Worm (Caenorhabditis elegans) whole organism, late embryonic: ENCODE measurements around the gene snb-7.
A peak's percentile ranks its signal among the peaks of the same experiment; 100 is the strongest.

Experiments used
- C08G9.2 ChIP-seq: sonication (generic microtip); optimal IDR thresholded peaks from 2 replicates; lab custom pipeline; 2016; ENCODE audit warnings: mild to moderate bottlenecking, missing genetic modification characterization, moderate library complexity, missing compliant biosample characterization
- C38D4.7 ChIP-seq: fragments of 200-800 bp; sonication (Bioruptor generic); optimal IDR thresholded peaks from 2 replicates; lab custom pipeline; 2018; ENCODE audit warnings: mild to moderate bottlenecking, missing genetic modification characterization, moderate library complexity, missing compliant biosample characterization
- Y22D7AL.16 ChIP-seq: sonication (generic microtip); optimal IDR thresholded peaks from 2 replicates; lab custom pipeline; 2016; ENCODE audit warnings: missing genetic modification characterization, missing compliant biosample characterization
- ahr-1 ChIP-seq: sonication (generic microtip); optimal IDR thresholded peaks from 2 replicates; lab custom pipeline; 2016; ENCODE audit warnings: missing genetic modification characterization, missing compliant biosample characterization
- ama-1 ChIP-seq: fragments of 150-350 bp; optimal IDR thresholded peaks from 2 replicates; lab custom pipeline; 2014
- ceh-14 ChIP-seq: sonication (generic microtip); optimal IDR thresholded peaks from 2 replicates; lab custom pipeline; 2016; ENCODE audit warnings: missing genotype, missing genetic modification characterization, missing compliant biosample characterization
- ceh-18 ChIP-seq: sonication (generic microtip); optimal IDR thresholded peaks from 2 replicates; lab custom pipeline; 2016; ENCODE audit warnings: missing genetic modification characterization, missing compliant biosample characterization
- ceh-19 ChIP-seq: fragments of 200-800 bp; sonication (Bioruptor generic); optimal IDR thresholded peaks from 2 replicates; lab custom pipeline; 2018; ENCODE audit warnings: mild to moderate bottlenecking, missing genetic modification characterization, missing compliant biosample characterization
- ceh-24 ChIP-seq: sonication (generic microtip); optimal IDR thresholded peaks from 2 replicates; lab custom pipeline; 2016; ENCODE audit warnings: mild to moderate bottlenecking, missing genetic modification characterization, missing compliant biosample characterization
- ceh-45 ChIP-seq: fragments of 200-800 bp; sonication (Bioruptor generic); IDR thresholded peaks from 2 replicates; pipeline ENCODE4 v1.3.6; 2022; ENCODE audit warnings: missing genetic modification reagents, missing genetic modification characterization, missing compliant biosample characterization
- ceh-48 ChIP-seq: sonication (generic microtip); optimal IDR thresholded peaks from 2 replicates; lab custom pipeline; 2016; ENCODE audit warnings: missing genetic modification characterization, inconsistent platforms, missing compliant biosample characterization
- che-1 ChIP-seq: sonication (generic microtip); optimal IDR thresholded peaks from 2 replicates; lab custom pipeline; 2016; ENCODE audit warnings: mild to moderate bottlenecking, missing genetic modification characterization, missing compliant biosample characterization
- dmd-4 ChIP-seq: sonication (generic microtip); optimal IDR thresholded peaks from 2 replicates; lab custom pipeline; 2016; ENCODE audit warnings: borderline replicate concordance, missing genetic modification characterization, missing compliant biosample characterization
- elt-2 ChIP-seq: sonication (generic microtip); optimal IDR thresholded peaks from 2 replicates; lab custom pipeline; 2016; ENCODE audit warnings: missing genetic modification reagents, missing genetic modification characterization, missing compliant biosample characterization
- elt-4 ChIP-seq: sonication (generic microtip); optimal IDR thresholded peaks from 2 replicates; lab custom pipeline; 2016; ENCODE audit warnings: missing genetic modification characterization, missing compliant biosample characterization
- gmeb-2 ChIP-seq: sonication (generic microtip); optimal IDR thresholded peaks from 2 replicates; lab custom pipeline; 2016; ENCODE audit warnings: missing genetic modification characterization, inconsistent platforms, missing compliant biosample characterization
- hlh-13 ChIP-seq: fragments of 200-800 bp; sonication (Bioruptor generic); optimal IDR thresholded peaks from 2 replicates; lab custom pipeline; 2018; ENCODE audit warnings: mild to moderate bottlenecking, missing genetic modification characterization, missing compliant biosample characterization
- hlh-15 ChIP-seq: sonication (generic microtip); optimal IDR thresholded peaks from 2 replicates; lab custom pipeline; 2016; ENCODE audit warnings: missing genetic modification characterization, missing compliant biosample characterization
- hlh-30 ChIP-seq: sonication (generic microtip); optimal IDR thresholded peaks from 2 replicates; lab custom pipeline; 2017; ENCODE audit warnings: antibody characterized with exemption, missing genetic modification characterization, missing compliant biosample characterization; ENCODE audit not compliant: insufficient read depth
- lin-11 ChIP-seq: fragments of 200-800 bp; sonication (Bioruptor generic); optimal IDR thresholded peaks from 2 replicates; lab custom pipeline; 2018; ENCODE audit warnings: mild to moderate bottlenecking, missing genetic modification characterization, missing compliant biosample characterization
- mec-3 ChIP-seq: sonication (generic microtip); optimal IDR thresholded peaks from 2 replicates; lab custom pipeline; 2016; ENCODE audit warnings: borderline replicate concordance, missing genetic modification characterization, missing compliant biosample characterization
- nfya-1 ChIP-seq: sonication (generic microtip); optimal IDR thresholded peaks from 2 replicates; lab custom pipeline; 2017; ENCODE audit warnings: missing genetic modification characterization, mild to moderate bottlenecking, missing compliant biosample characterization, antibody characterized with exemption, moderate library complexity
- npax-4 ChIP-seq: sonication (generic microtip); optimal IDR thresholded peaks from 2 replicates; lab custom pipeline; 2016; ENCODE audit warnings: missing genetic modification characterization, missing compliant biosample characterization
- odd-2 ChIP-seq: sonication (generic microtip); optimal IDR thresholded peaks from 2 replicates; lab custom pipeline; 2017; ENCODE audit warnings: antibody characterized with exemption, mild to moderate bottlenecking, missing genetic modification characterization, missing compliant biosample characterization
- pag-3 ChIP-seq: sonication (generic microtip); optimal IDR thresholded peaks from 2 replicates; lab custom pipeline; 2016; ENCODE audit warnings: missing compliant biosample characterization, missing genetic modification characterization, borderline replicate concordance
- pax-1 ChIP-seq: fragments of 150-350 bp; optimal IDR thresholded peaks from 2 replicates; lab custom pipeline; 2014; ENCODE audit warnings: missing biosample characterization, missing genetic modification characterization
- pha-2 ChIP-seq: sonication (generic microtip); optimal IDR thresholded peaks from 2 replicates; lab custom pipeline; 2017; ENCODE audit warnings: mild to moderate bottlenecking, missing genetic modification characterization, missing compliant biosample characterization
- pha-4 ChIP-seq: fragments of 150-350 bp; optimal IDR thresholded peaks from 2 replicates; lab custom pipeline; 2018; ENCODE audit warnings: missing biosample characterization, missing genetic modification reagents, missing genetic modification characterization
- pqm-1 ChIP-seq: sonication (generic microtip); optimal IDR thresholded peaks from 2 replicates; lab custom pipeline; 2016; ENCODE audit warnings: missing genetic modification characterization, missing compliant biosample characterization
- pros-1 ChIP-seq: fragments of 150-350 bp; optimal IDR thresholded peaks from 2 replicates; lab custom pipeline; 2014; ENCODE audit warnings: missing biosample characterization, missing genetic modification reagents, missing genetic modification characterization
- sdc-2 ChIP-seq: sonication (generic microtip); optimal IDR thresholded peaks from 2 replicates; lab custom pipeline; 2016; ENCODE audit warnings: missing genotype, missing genetic modification characterization, missing compliant biosample characterization
- unc-3 ChIP-seq, 2 experiments: fragments of 200-800 bp in 1 of 2; sonication (Bioruptor generic) in 1 of 2; sonication (generic microtip) in 1 of 2; conservative IDR thresholded peaks in 1 of 2; optimal IDR thresholded peaks in 1 of 2; 2 replicates each; pipeline versions ENCODE4 v1.3.6 to Lab custom; 2016 to 2022; ENCODE audit warnings: missing compliant biosample characterization in 2 of 2, missing genetic modification characterization in 2 of 2, missing genetic modification reagents in 1 of 2
- unc-55 ChIP-seq: sonication (generic microtip); optimal IDR thresholded peaks from 2 replicates; lab custom pipeline; 2017; ENCODE audit warnings: missing biosample characterization, missing genetic modification reagents, missing genetic modification characterization
- unc-86 ChIP-seq: sonication (generic microtip); optimal IDR thresholded peaks from 2 replicates; lab custom pipeline; 2016; ENCODE audit warnings: missing genetic modification characterization, missing compliant biosample characterization
- ztf-16 ChIP-seq: sonication (generic microtip); optimal IDR thresholded peaks from 2 replicates; lab custom pipeline; 2017; ENCODE audit warnings: missing genetic modification characterization, missing compliant biosample characterization

Gene snb-7

DNA sequence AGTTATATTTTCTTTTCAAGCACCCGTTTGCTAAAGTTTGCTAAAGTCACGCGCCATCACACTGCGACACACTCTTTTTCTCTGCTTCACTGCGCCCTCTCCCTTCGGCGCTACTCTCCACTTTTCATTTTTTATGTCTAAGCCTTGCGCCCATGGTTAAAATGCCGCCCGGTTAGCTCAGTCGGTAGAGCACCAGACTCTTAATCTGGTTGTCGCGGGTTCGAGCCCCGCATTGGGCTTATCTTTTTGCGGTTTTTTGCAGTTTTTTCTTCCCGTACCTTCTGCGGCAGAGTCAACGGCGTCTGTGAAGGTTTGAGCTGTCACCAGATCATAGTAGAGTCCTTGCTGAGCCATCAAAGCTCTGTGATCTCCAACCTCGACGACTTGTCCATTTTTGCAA, 33.9 kb downstream of the snb-7 start (continued):
- peak; percentile 54 for TF ChIP-seq npax-4 (tag; lab: Kevin White, UChicago)
- peak; percentile 66 for TF ChIP-seq che-1
- peak; percentile 0 for TF ChIP-seq unc-86 (tag; lab: Kevin White, UChicago)
- TF ChIP-seq pha-2 (tag; lab: Kevin White, UChicago): peak; percentile 47
- TF ChIP-seq ceh-19 (GFP tag; lab: Kevin White, UChicago): peak; percentile 77
- peak; percentile 31 for TF ChIP-seq dmd-4 (tag; lab: Kevin White, UChicago)
- TF ChIP-seq unc-3 (GFP tag; conservative IDR thresholded peaks at IDR 0.05; lab: Robert Waterston, UW): peak; percentile 67; the same call in 1 of the 2 replicates
- peak; percentile 54 for TF ChIP-seq unc-3 (tag; optimal IDR thresholded peaks at IDR 0.05; lab: Kevin White, UChicago)
- TF ChIP-seq hlh-30 (tag; lab: Kevin White, UChicago): peak; percentile 83
- peak; percentile 70 for TF ChIP-seq C08G9.2 (tag; lab: Kevin White, UChicago)
- no peak for TF ChIP-seq pha-4 (tag; lab: Kevin White, UChicago)
- TF ChIP-seq pqm-1 (tag; lab: Kevin White, UChicago): peak; percentile 90
- TF ChIP-seq lin-11 (tag; lab: Kevin White, UChicago): peak; percentile 59
- peak; percentile 58 for TF ChIP-seq gmeb-2 (tag; lab: Kevin White, UChicago)
- TF ChIP-seq ceh-48 (tag; lab: Kevin White, UChicago): peak; percentile 34
- no peak for TF ChIP-seq pax-1 (tag; lab: Kevin White, UChicago)

DNA sequence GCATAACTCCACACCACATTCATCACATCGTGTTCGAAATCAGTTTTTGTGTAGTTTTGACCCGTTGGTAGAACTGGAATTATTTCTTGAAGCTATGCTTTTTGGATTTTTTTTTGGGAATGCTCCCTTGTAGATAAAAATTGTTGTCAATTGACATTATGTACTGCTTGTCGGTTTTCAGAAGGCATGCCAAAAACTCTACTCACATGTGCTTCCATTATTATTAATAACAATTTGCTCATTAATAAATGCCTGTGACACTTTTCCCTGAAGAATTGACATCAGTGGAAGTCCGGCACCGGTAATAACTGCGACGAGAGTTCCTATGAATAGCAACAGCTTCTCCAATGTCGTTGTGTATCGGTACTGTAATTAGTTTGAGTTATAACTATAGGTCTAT, 36.3 kb downstream of the snb-7 start:
- TF ChIP-seq elt-4 (tag; lab: Kevin White, UChicago) (no peak), ceh-19 (GFP tag; lab: Kevin White, UChicago) (no peak), Y22D7AL.16 (no peak), hlh-30 (tag; lab: Kevin White, UChicago) (no peak), mec-3 (tag; lab: Kevin White, UChicago) (no peak), odd-2 (no peak), hlh-13 (GFP tag; lab: Kevin White, UChicago) (no peak), sdc-2 (tag; lab: Kevin White, UChicago) (no peak), ceh-24 (tag; lab: Kevin White, UChicago) (no peak), ceh-48 (tag; lab: Kevin White, UChicago) (no peak), elt-2 (tag; lab: Kevin White, UChicago) (no peak), C38D4.7 (GFP tag; lab: Kevin White, UChicago) (no peak), ceh-18 (tag; lab: Kevin White, UChicago) (no peak), pag-3 (no peak), C08G9.2 (tag; lab: Kevin White, UChicago) (no peak), pax-1 (tag; lab: Kevin White, UChicago) (no peak)

DNA sequence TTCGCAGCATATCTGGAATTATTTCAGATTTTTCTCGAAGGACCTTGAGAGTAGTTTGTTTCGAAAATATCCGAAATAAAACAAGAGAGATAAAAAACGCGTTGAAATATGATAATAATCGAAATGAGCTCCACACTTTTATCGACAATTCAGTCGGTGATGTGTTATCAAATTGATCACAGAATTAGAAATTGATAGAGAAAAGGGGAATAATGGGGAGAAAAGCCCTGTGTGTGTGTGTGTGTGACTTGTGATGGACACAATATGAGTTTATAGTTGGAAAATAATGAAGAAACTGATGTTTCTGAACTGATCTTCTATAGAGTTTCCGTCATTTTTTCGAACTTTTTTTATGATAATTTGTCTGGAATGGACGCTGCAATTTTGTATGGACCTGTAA, 38.5 kb downstream of the snb-7 start, which contains the start of gene pgp-1:
pgp-1 (minus strand) TSS at position 12 of the 400 bp plus-strand sequence.
- TF ChIP-seq hlh-15 (tag; lab: Kevin White, UChicago) (no peak), elt-2 (tag; lab: Kevin White, UChicago) (peak; percentile 60)

ce11 chrIV:12600941-12601340, 40.3 kb downstream of the snb-7 start:
- TF ChIP-seq ceh-14 (tag; lab: Kevin White, UChicago): no peak
- TF ChIP-seq npax-4 (tag; lab: Kevin White, UChicago): no peak
- TF ChIP-seq odd-2: no peak
- TF ChIP-seq pqm-1 (tag; lab: Kevin White, UChicago): no peak
- no peak for TF ChIP-seq unc-86 (tag; lab: Kevin White, UChicago)
- no peak for TF ChIP-seq pros-1 (tag; lab: Kevin White, UChicago)
- no peak for TF ChIP-seq elt-2 (tag; lab: Kevin White, UChicago)
- TF ChIP-seq ama-1 (lab: Kevin White, UChicago): no peak
- no peak for TF ChIP-seq ceh-45 (GFP tag; lab: Robert Waterston, UW)
- no peak for TF ChIP-seq lin-11 (tag; lab: Kevin White, UChicago)
- TF ChIP-seq ahr-1 (tag; lab: Kevin White, UChicago): no peak
- TF ChIP-seq ceh-19 (GFP tag; lab: Kevin White, UChicago): no peak
- no peak for TF ChIP-seq ceh-18 (tag; lab: Kevin White, UChicago)
- TF ChIP-seq nfya-1 (tag; lab: Kevin White, UChicago): no peak
- TF ChIP-seq unc-55 (GFP tag; lab: Kevin White, UChicago): no peak
- no peak for TF ChIP-seq ztf-16
- no peak for TF ChIP-seq Y22D7AL.16
- TF ChIP-seq, all 69 proteins: peak for 0
